Worm (Caenorhabditis elegans): ENCODE measurements around the gene nyn-3.

The nyn-3 gene

ce11 chrII:6292527-6292926 is at the start of gene nyn-3:
Gene nyn-3, minus strand, starts transcription at chrII:6292627.
- no peak for TF ChIP-seq mep-1 (tag; optimal IDR thresholded peaks at IDR 0.05)
- no peak for TF ChIP-seq nhr-237 (tag; optimal IDR thresholded peaks at IDR 0.05)
- no peak for TF ChIP-seq lsy-2 (tag; optimal IDR thresholded peaks at IDR 0.05)
- no peak for TF ChIP-seq blmp-1 (tag; optimal IDR thresholded peaks at IDR 0.05)
- TF ChIP-seq nhr-2 (tag; optimal IDR thresholded peaks at IDR 0.05): no peak
- TF ChIP-seq ces-1 (GFP tag; optimal IDR thresholded peaks at IDR 0.05): no peak
- no peak for TF ChIP-seq lin-32 (GFP tag; optimal IDR thresholded peaks at IDR 0.05)
- no peak for TF ChIP-seq ztf-11 (tag; optimal IDR thresholded peaks at IDR 0.05)
- no peak for TF ChIP-seq hlh-1 (tag; optimal IDR thresholded peaks at IDR 0.05)

- no peak for TF ChIP-seq blmp-1 (tag; optimal IDR thresholded peaks at IDR 0.05)
- no peak for TF ChIP-seq mab-5 (tag; optimal IDR thresholded peaks at IDR 0.05)
- TF ChIP-seq cnd-1 (tag; optimal IDR thresholded peaks at IDR 0.05): no peak
- TF ChIP-seq M03D4.4 (tag; optimal IDR thresholded peaks at IDR 0.05): no peak
- TF ChIP-seq drap-1 (GFP tag; optimal IDR thresholded peaks at IDR 0.05): no peak
- TF ChIP-seq nhr-12 (tag; optimal IDR thresholded peaks at IDR 0.05): no peak
- no peak for TF ChIP-seq mls-2 (tag; optimal IDR thresholded peaks at IDR 0.05)
- no peak for TF ChIP-seq bed-3 (GFP tag; optimal IDR thresholded peaks at IDR 0.05)
- no peak for TF ChIP-seq zip-8 (tag; optimal IDR thresholded peaks at IDR 0.05)
- no peak for TF ChIP-seq ces-1 (GFP tag; optimal IDR thresholded peaks at IDR 0.05)
- no peak for TF ChIP-seq pha-4 (tag; optimal IDR thresholded peaks at IDR 0.05)
- TF ChIP-seq tbx-8 (GFP tag; optimal IDR thresholded peaks at IDR 0.05): no peak
- TF ChIP-seq flh-1 (GFP tag; optimal IDR thresholded peaks at IDR 0.05): no peak
- TF ChIP-seq unc-62 (GFP tag; optimal IDR thresholded peaks at IDR 0.05): no peak
- TF ChIP-seq ceh-43 (GFP tag; optimal IDR thresholded peaks at IDR 0.05): no peak
- TF ChIP-seq ceh-83 (GFP tag; optimal IDR thresholded peaks at IDR 0.05): no peak
- TF ChIP-seq snpc-4 (tag; optimal IDR thresholded peaks at IDR 0.05): no peak
- no peak for TF ChIP-seq sptf-1 (tag; optimal IDR thresholded peaks at IDR 0.05)
- TF ChIP-seq mep-1 (tag; optimal IDR thresholded peaks at IDR 0.05): no peak
- TF ChIP-seq nhr-76 (tag; optimal IDR thresholded peaks at IDR 0.05): no peak
These were observed 48.6 kb upstream of the nyn-3 start for ce11 chrII:6341076-6341475.

ce11 chrII:6339948-6340347 is 47.5 kb upstream of the nyn-3 start, which contains the start of gene C32D5.7:
Gene C32D5.7, minus strand, starts transcription at chrII:6340048.
- TF ChIP-seq cnd-1 (tag; optimal IDR thresholded peaks at IDR 0.05): no peak
- TF ChIP-seq elt-3 (tag; optimal IDR thresholded peaks at IDR 0.05): no peak

- TF ChIP-seq drap-1 (GFP tag; optimal IDR thresholded peaks at IDR 0.05): no peak
- no peak for TF ChIP-seq mab-5 (tag; optimal IDR thresholded peaks at IDR 0.05)
- no peak for TF ChIP-seq lsy-2 (tag; optimal IDR thresholded peaks at IDR 0.05)
- no peak for TF ChIP-seq hlh-1 (tag; optimal IDR thresholded peaks at IDR 0.05)
- TF ChIP-seq lin-32 (GFP tag; optimal IDR thresholded peaks at IDR 0.05): no peak
- no peak for TF ChIP-seq sptf-1 (tag; optimal IDR thresholded peaks at IDR 0.05)
- no peak for TF ChIP-seq M03D4.4 (tag; optimal IDR thresholded peaks at IDR 0.05)
- no peak for TF ChIP-seq ham-2 (GFP tag; optimal IDR thresholded peaks at IDR 0.05)
- TF ChIP-seq mls-2 (tag; optimal IDR thresholded peaks at IDR 0.05): no peak
- no peak for TF ChIP-seq nhr-237 (tag; optimal IDR thresholded peaks at IDR 0.05)
- no peak for TF ChIP-seq elt-3 (tag; optimal IDR thresholded peaks at IDR 0.05)
- TF ChIP-seq nhr-76 (tag; optimal IDR thresholded peaks at IDR 0.05): no peak
- no peak for TF ChIP-seq ceh-83 (GFP tag; optimal IDR thresholded peaks at IDR 0.05)
- no peak for TF ChIP-seq unc-39 (tag; optimal IDR thresholded peaks at IDR 0.05)
- TF ChIP-seq mep-1 (tag; optimal IDR thresholded peaks at IDR 0.05): no peak
These were observed 47.1 kb upstream of the nyn-3 start for ce11 chrII:6339511-6339910.

- no peak for TF ChIP-seq nhr-12 (tag; optimal IDR thresholded peaks at IDR 0.05)
- no peak for TF ChIP-seq ham-2 (GFP tag; optimal IDR thresholded peaks at IDR 0.05)
These were observed 42.9 kb upstream of the nyn-3 start, which contains the start of gene C32D5.14 for ce11 chrII:6335358-6335757. Gene C32D5.14, plus strand, starts transcription at chrII:6335488.

- no peak for TF ChIP-seq blmp-1 (tag; optimal IDR thresholded peaks at IDR 0.05)
- TF ChIP-seq ces-1 (GFP tag; optimal IDR thresholded peaks at IDR 0.05): no peak
- no peak for TF ChIP-seq mep-1 (tag; optimal IDR thresholded peaks at IDR 0.05)
- no peak for TF ChIP-seq mls-2 (tag; optimal IDR thresholded peaks at IDR 0.05)
- no peak for TF ChIP-seq ham-2 (GFP tag; optimal IDR thresholded peaks at IDR 0.05)
- TF ChIP-seq ceh-83 (GFP tag; optimal IDR thresholded peaks at IDR 0.05): no peak
- no peak for TF ChIP-seq elt-1 (tag; optimal IDR thresholded peaks at IDR 0.05; ENCODE audit: borderline replicate concordance, insufficient read depth)
- no peak for TF ChIP-seq pha-4 (tag; optimal IDR thresholded peaks at IDR 0.05)
- no peak for TF ChIP-seq lin-32 (GFP tag; optimal IDR thresholded peaks at IDR 0.05)
These were observed 42.4 kb upstream of the nyn-3 start for ce11 chrII:6334745-6335260.

All from whole organism, mixed stage, embryonic.